Fruit fly (Drosophila melanogaster): Measurements from ENCODE around the gene CG6733.
A peak's percentile ranks its signal among the peaks of the same experiment; 100 is the strongest.

The CG6733 gene

dm6 chr3R:23110724-23111123 lies 13.2 kb downstream of the CG6733 start:
- no peak for TF ChIP-seq CG33017 (tag; optimal IDR thresholded peaks at IDR 0.05)
- TF ChIP-seq CG1620 (GFP tag; optimal IDR thresholded peaks at IDR 0.05) = no peak
- no peak for TF ChIP-seq CG5204 (GFP tag; optimal IDR thresholded peaks at IDR 0.05)

dm6 chr3R:23112680-23113362 lies 15.3 kb downstream of the CG6733 start, which contains the start of gene Cow:
TSS of gene Cow (minus strand) at chr3R:23112730.
- no peak for TF ChIP-seq Mnt (GFP tag; optimal IDR thresholded peaks at IDR 0.05)
- peak; percentile 62 for TF ChIP-seq Clk (GFP tag; optimal IDR thresholded peaks at IDR 0.05)
- peak; percentile 75 for TF ChIP-seq CG7045 (GFP tag; optimal IDR thresholded peaks at IDR 0.05)
- no peak for TF ChIP-seq Crg-1 (GFP tag; optimal IDR thresholded peaks at IDR 0.05)
- TF ChIP-seq tj (GFP tag; optimal IDR thresholded peaks at IDR 0.05) = peak; percentile 17
- peak; percentile 79 for TF ChIP-seq CG14711 (tag; optimal IDR thresholded peaks at IDR 0.05)
- peak; percentile 65 for TF ChIP-seq toe (GFP tag; optimal IDR thresholded peaks at IDR 0.05)
- peak; percentile 53 for TF ChIP-seq Hr96 (GFP tag; optimal IDR thresholded peaks at IDR 0.05)
- no peak for TF ChIP-seq CG1620 (GFP tag; optimal IDR thresholded peaks at IDR 0.05)
- TF ChIP-seq pad (GFP tag; optimal IDR thresholded peaks at IDR 0.05) = no peak
- TF ChIP-seq CG12768 (GFP tag; optimal IDR thresholded peaks at IDR 0.05) = peak; percentile 83
- TF ChIP-seq bab1 (GFP tag; optimal IDR thresholded peaks at IDR 0.05) = no peak
- TF ChIP-seq ovo (GFP tag; optimal IDR thresholded peaks at IDR 0.05) = no peak
- TF ChIP-seq CG11617 (GFP tag; optimal IDR thresholded peaks at IDR 0.05) = peak; percentile 62
- peak; percentile 82 for TF ChIP-seq CG33017 (tag; optimal IDR thresholded peaks at IDR 0.05)
- no peak for TF ChIP-seq cic (GFP tag; optimal IDR thresholded peaks at IDR 0.05)
- TF ChIP-seq CG5204 (GFP tag; optimal IDR thresholded peaks at IDR 0.05) = peak; percentile 67
- no peak for TF ChIP-seq kay (GFP tag; ENCODE audit: borderline replicate concordance)
- peak; percentile 67 for TF ChIP-seq CG7101 (tag; optimal IDR thresholded peaks at IDR 0.05)
- no peak for TF ChIP-seq cnc (optimal IDR thresholded peaks at IDR 0.05)

dm6 chr3R:23117683-23118470 lies 20.3 kb downstream of the CG6733 start, which contains the start of the genes Rassf and CenB1A:
TSS of gene Rassf (minus strand) at chr3R:23117931.
TSS of gene CenB1A (plus strand) at chr3R:23118400.
- TF ChIP-seq CG7101 (tag; optimal IDR thresholded peaks at IDR 0.05) (no peak), toe (GFP tag; optimal IDR thresholded peaks at IDR 0.05) (peak; percentile 72), cic (GFP tag; optimal IDR thresholded peaks at IDR 0.05) (no peak), CG1620 (GFP tag; optimal IDR thresholded peaks at IDR 0.05) (peak; percentile 39), tj (GFP tag; optimal IDR thresholded peaks at IDR 0.05) (no peak), Clk (GFP tag; optimal IDR thresholded peaks at IDR 0.05) (peak; percentile 9), pad (GFP tag; optimal IDR thresholded peaks at IDR 0.05) (peak; percentile 42), CG12768 (GFP tag; optimal IDR thresholded peaks at IDR 0.05) (peak; percentile 46), CG5204 (GFP tag; optimal IDR thresholded peaks at IDR 0.05) (no peak), CG11617 (GFP tag; optimal IDR thresholded peaks at IDR 0.05) (no peak), Hr96 (GFP tag; optimal IDR thresholded peaks at IDR 0.05) (peak; percentile 62), bab1 (GFP tag; optimal IDR thresholded peaks at IDR 0.05) (no peak), Crg-1 (GFP tag; optimal IDR thresholded peaks at IDR 0.05) (peak; percentile 48), cnc (optimal IDR thresholded peaks at IDR 0.05) (no peak), Mnt (GFP tag; optimal IDR thresholded peaks at IDR 0.05) (peak; percentile 52), CG33017 (tag; optimal IDR thresholded peaks at IDR 0.05) (peak; percentile 11), kay (GFP tag; ENCODE audit: borderline replicate concordance) (no peak), ovo (GFP tag; optimal IDR thresholded peaks at IDR 0.05) (peak; percentile 34), CG14711 (tag; optimal IDR thresholded peaks at IDR 0.05) (no peak), CG7045 (GFP tag; optimal IDR thresholded peaks at IDR 0.05) (no peak)

- no peak for TF ChIP-seq toe (GFP tag; optimal IDR thresholded peaks at IDR 0.05)
- no peak for TF ChIP-seq CG7101 (tag; optimal IDR thresholded peaks at IDR 0.05)
- no peak for TF ChIP-seq cic (GFP tag; optimal IDR thresholded peaks at IDR 0.05)
- TF ChIP-seq Crg-1 (GFP tag; optimal IDR thresholded peaks at IDR 0.05) = no peak
- no peak for TF ChIP-seq Clk (GFP tag; optimal IDR thresholded peaks at IDR 0.05)
- TF ChIP-seq CG14711 (tag; optimal IDR thresholded peaks at IDR 0.05) = no peak
- no peak for TF ChIP-seq CG7045 (GFP tag; optimal IDR thresholded peaks at IDR 0.05)
- TF ChIP-seq CG5204 (GFP tag; optimal IDR thresholded peaks at IDR 0.05) = no peak
- TF ChIP-seq CG12768 (GFP tag; optimal IDR thresholded peaks at IDR 0.05) = no peak
- no peak for TF ChIP-seq CG11617 (GFP tag; optimal IDR thresholded peaks at IDR 0.05)
- TF ChIP-seq bab1 (GFP tag; optimal IDR thresholded peaks at IDR 0.05) = no peak
- no peak for TF ChIP-seq kay (GFP tag; ENCODE audit: borderline replicate concordance)
- TF ChIP-seq pad (GFP tag; optimal IDR thresholded peaks at IDR 0.05) = no peak
- TF ChIP-seq CG1620 (GFP tag; optimal IDR thresholded peaks at IDR 0.05) = no peak
- no peak for TF ChIP-seq Mnt (GFP tag; optimal IDR thresholded peaks at IDR 0.05)
- no peak for TF ChIP-seq Hr96 (GFP tag; optimal IDR thresholded peaks at IDR 0.05)
- no peak for TF ChIP-seq cnc (optimal IDR thresholded peaks at IDR 0.05)
- no peak for TF ChIP-seq tj (GFP tag; optimal IDR thresholded peaks at IDR 0.05)
- no peak for TF ChIP-seq ovo (GFP tag; optimal IDR thresholded peaks at IDR 0.05)
Measured at dm6 chr3R:23119873-23120272, 22.3 kb downstream of the CG6733 start.

dm6 chr3R:23120933-23121332 lies 23.4 kb downstream of the CG6733 start:
- TF ChIP-seq bab1 (GFP tag; optimal IDR thresholded peaks at IDR 0.05) (peak; percentile 26), cic (GFP tag; optimal IDR thresholded peaks at IDR 0.05) (peak; percentile 87), Mnt (GFP tag; optimal IDR thresholded peaks at IDR 0.05) (peak; percentile 7), CG7101 (tag; optimal IDR thresholded peaks at IDR 0.05) (peak; percentile 4), Hr96 (GFP tag; optimal IDR thresholded peaks at IDR 0.05) (no peak)
